Worm (Caenorhabditis elegans) whole organism, late embryonic: ENCODE results near the gene scav-5.

Source experiments
- C38D4.7 ChIP-seq: fragments of 200-800 bp; sonication (Bioruptor generic); optimal IDR thresholded peaks from 2 replicates; lab custom pipeline; 2018; ENCODE audit warnings: mild to moderate bottlenecking, missing genetic modification characterization, moderate library complexity, missing compliant biosample characterization
- pqm-1 ChIP-seq: sonication (generic microtip); optimal IDR thresholded peaks from 2 replicates; lab custom pipeline; 2016; ENCODE audit warnings: missing genetic modification characterization, missing compliant biosample characterization
- rnt-1 ChIP-seq: sonication (generic microtip); optimal IDR thresholded peaks from 2 replicates; lab custom pipeline; 2016; ENCODE audit warnings: missing genetic modification characterization, missing compliant biosample characterization

- TF ChIP-seq C38D4.7: no peak
- TF ChIP-seq rnt-1 (tag; lab: Kevin White, UChicago): no peak
- no peak for TF ChIP-seq pqm-1 (tag; lab: Kevin White, UChicago)
These were observed 1.5 kb upstream of the scav-5 start, which contains the start of gene R07B1.11 for ce11 chrX:9856618-9857017.
